Worm (Caenorhabditis elegans) whole organism, early embryonic: ENCODE results near the gene K09D9.1.

Source experiments
- B0310.2 ChIP-seq: sonication (generic microtip); optimal IDR thresholded peaks from 2 replicates; lab custom pipeline; 2016; ENCODE audit warnings: mild to moderate bottlenecking, missing genetic modification characterization, missing compliant biosample characterization
- F13C5.2 ChIP-seq: sonication (generic microtip); optimal IDR thresholded peaks from 2 replicates; lab custom pipeline; 2017; ENCODE audit warnings: mild to moderate bottlenecking, missing genetic modification characterization, inconsistent platforms, missing compliant biosample characterization
- aly-1 ChIP-seq: sonication (generic microtip); optimal IDR thresholded peaks from 2 replicates; lab custom pipeline; 2016; ENCODE audit warnings: missing genetic modification characterization, missing compliant biosample characterization
- ama-1 ChIP-seq: fragments of 150-350 bp; optimal IDR thresholded peaks from 2 replicates; lab custom pipeline; 2014
- ceh-13 ChIP-seq: fragments of 200-800 bp; sonication (Bioruptor generic); optimal IDR thresholded peaks from 2 replicates; lab custom pipeline; 2018; ENCODE audit warnings: mild to moderate bottlenecking, missing genetic modification characterization, missing compliant biosample characterization
- ceh-36 ChIP-seq: sonication (generic microtip); optimal IDR thresholded peaks from 2 replicates; lab custom pipeline; 2016; ENCODE audit warnings: missing genetic modification characterization, inconsistent platforms, missing compliant biosample characterization
- ets-7 ChIP-seq: sonication (generic microtip); optimal IDR thresholded peaks from 2 replicates; lab custom pipeline; 2016; ENCODE audit warnings: missing genotype, missing genetic modification characterization, missing compliant biosample characterization
- hmg-4 ChIP-seq: fragments of 200-800 bp; sonication (Bioruptor generic); optimal IDR thresholded peaks from 2 replicates; lab custom pipeline; 2018; ENCODE audit warnings: mild to moderate bottlenecking, missing genetic modification characterization, missing compliant biosample characterization
- hnd-1 ChIP-seq: sonication (generic microtip); optimal IDR thresholded peaks from 2 replicates; lab custom pipeline; 2016; ENCODE audit warnings: missing genetic modification characterization, missing compliant biosample characterization
- pes-1 ChIP-seq: fragments of 200-800 bp; sonication (Bioruptor generic); IDR thresholded peaks from 2 replicates; pipeline ENCODE4 v1.3.6; 2022; ENCODE audit warnings: missing genetic modification reagents, missing genetic modification characterization, missing compliant biosample characterization
- scrt-1 ChIP-seq: fragments of 200-800 bp; sonication (Bioruptor generic); IDR thresholded peaks from 2 replicates; pipeline ENCODE4 v1.3.6; 2022; ENCODE audit warnings: missing genetic modification characterization, missing compliant biosample characterization
- sea-1 ChIP-seq: fragments of 200-800 bp; sonication (Bioruptor generic); conservative IDR thresholded peaks from 2 replicates; pipeline ENCODE4 v1.3.6; 2022; ENCODE audit warnings: missing genetic modification characterization, missing compliant biosample characterization
- tbx-11 ChIP-seq: fragments of 200-800 bp; sonication (Bioruptor generic); IDR thresholded peaks from 2 replicates; pipeline ENCODE4 v1.3.6; 2022; ENCODE audit warnings: missing genetic modification characterization, missing compliant biosample characterization
- tbx-37 ChIP-seq: fragments of 200-800 bp; sonication (Bioruptor generic); conservative IDR thresholded peaks from 2 replicates; pipeline ENCODE4 v1.3.6; 2022; ENCODE audit warnings: missing genetic modification reagents, missing genetic modification characterization, missing compliant biosample characterization
- tra-4 ChIP-seq: sonication (generic microtip); optimal IDR thresholded peaks from 2 replicates; lab custom pipeline; 2017; ENCODE audit warnings: missing genetic modification characterization, missing compliant biosample characterization

Gene K09D9.1

DNA sequence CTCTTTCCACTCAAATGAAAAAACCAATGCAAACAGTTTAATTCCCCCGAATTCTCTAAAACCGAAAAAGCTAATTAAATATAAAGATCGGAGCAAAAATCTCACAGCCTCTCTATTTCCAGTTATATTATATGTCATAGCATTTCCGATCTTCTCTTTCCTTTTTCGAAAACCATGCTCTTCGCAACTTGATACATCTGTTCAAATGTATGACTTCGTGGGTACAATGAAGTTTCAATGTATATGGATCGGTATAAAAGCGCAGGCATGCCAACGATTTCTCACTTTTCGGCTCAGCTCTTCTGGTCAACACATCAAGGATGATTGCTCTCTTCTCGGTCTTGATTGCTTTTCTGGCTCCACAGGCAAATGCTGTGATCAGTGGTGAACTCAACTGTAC, 21.3 kb downstream of the K09D9.1 start, which contains the start of gene phat-7:
Gene phat-7, plus strand, starts transcription at position 301 of the 400 bp plus-strand sequence.
- TF ChIP-seq hmg-4 (GFP tag; lab: Kevin White, UChicago) (no peak), pes-1 (GFP tag; lab: Robert Waterston, UW) (no peak), sea-1 (GFP tag; lab: Robert Waterston, UW) (no peak), tbx-11 (GFP tag; lab: Robert Waterston, UW) (no peak), aly-1 (tag; lab: Kevin White, UChicago) (no peak), tbx-37 (GFP tag; lab: Robert Waterston, UW) (no peak)

DNA sequence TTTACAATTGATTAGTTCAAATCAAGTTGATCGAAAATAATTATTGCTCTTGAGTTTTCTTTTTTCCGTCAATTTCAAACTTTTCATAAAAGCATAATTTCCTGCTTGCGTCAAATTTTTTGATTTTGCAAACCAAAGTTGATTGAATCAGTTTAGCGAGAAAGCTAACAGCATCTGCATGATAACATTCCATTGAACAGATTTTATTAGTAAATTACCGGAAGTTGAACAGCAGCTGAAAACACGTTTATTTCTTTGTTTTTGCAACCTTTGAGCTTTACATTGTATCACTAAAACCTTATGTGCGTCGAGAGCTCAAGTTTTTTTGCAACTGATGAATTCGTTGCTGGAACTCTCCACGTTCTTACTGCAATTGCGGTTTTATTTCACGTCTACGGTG, 22.7 kb downstream of the K09D9.1 start, which contains the start of gene srh-169:
Gene srh-169, plus strand, starts transcription at position 301 of the 400 bp plus-strand sequence.
- TF ChIP-seq pes-1 (GFP tag; lab: Robert Waterston, UW), result no peak

DNA sequence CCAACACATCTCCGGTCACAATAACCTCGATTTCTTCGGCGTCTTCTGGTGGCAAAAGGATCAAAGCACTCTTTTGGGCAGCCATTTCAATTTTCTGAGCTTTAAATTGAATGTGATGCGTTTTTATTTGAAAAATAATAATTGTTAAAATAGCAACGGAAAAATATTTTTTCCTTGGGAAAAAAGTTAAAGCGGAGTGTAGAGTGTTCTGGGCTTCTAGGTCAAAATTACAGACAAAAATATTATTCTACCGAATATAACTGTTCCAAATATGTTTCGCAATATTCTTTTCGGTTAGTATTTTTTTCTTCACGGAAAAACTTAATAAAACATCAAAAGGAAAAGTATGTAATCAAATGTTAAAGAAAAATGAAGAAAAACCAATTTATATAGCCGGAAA, 30.2 kb downstream of the K09D9.1 start, which contains the start of gene djr-1.2:
Gene djr-1.2, minus strand, starts transcription at position 101 of the 400 bp plus-strand sequence.
- TF ChIP-seq tbx-37 (GFP tag; lab: Robert Waterston, UW), result no peak
- TF ChIP-seq sea-1 (GFP tag; lab: Robert Waterston, UW), result no peak
- no peak for TF ChIP-seq ceh-13 (GFP tag; lab: Kevin White, UChicago)
- no peak for TF ChIP-seq ets-7
- no peak for TF ChIP-seq ama-1 (lab: Kevin White, UChicago)
- TF ChIP-seq tbx-11 (GFP tag; lab: Robert Waterston, UW), result no peak
- TF ChIP-seq tra-4, result no peak
- TF ChIP-seq B0310.2 (tag; lab: Kevin White, UChicago), result no peak

DNA sequence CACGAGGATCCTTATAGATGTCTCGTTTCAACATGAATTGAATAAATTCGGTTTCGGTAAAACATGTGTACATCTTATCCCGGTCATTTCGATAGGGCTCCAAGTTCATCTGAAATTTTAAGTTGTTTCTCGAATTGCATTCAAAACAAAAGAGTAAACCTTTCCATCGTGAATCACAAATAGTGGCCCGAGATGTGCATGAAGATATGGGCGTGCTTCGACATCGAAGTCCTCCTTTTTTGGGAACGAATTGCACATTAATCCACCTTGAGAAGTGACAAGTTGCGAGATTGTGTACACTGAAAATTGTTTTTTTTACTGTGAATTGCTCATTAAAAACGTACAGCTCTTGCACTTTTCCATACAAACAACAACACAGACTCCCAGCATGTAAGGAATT, 31.4 kb downstream of the K09D9.1 start:
- TF ChIP-seq aly-1 (tag; lab: Kevin White, UChicago) (no peak), ceh-36 (tag; lab: Kevin White, UChicago) (no peak), pes-1 (GFP tag; lab: Robert Waterston, UW) (no peak), tbx-37 (GFP tag; lab: Robert Waterston, UW) (no peak)

DNA sequence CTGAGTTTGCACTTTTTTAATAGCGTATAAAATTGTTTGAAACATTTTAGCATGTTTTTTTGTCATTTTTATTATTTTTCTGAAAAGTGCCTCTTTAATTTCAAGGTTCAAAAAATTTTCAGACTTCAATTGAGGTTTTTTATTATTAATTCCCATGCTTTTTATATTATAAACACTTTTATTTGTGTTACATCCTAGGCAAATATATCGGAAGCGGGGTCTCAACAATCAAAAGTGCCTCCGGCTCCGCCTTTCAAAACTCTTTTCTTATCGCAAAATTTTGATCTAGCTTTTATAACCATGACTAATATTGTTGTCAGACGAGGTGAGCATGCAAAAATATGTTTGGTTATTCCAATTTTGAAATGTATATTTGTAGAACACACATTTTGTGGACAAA, 48.6 kb downstream of the K09D9.1 start, which contains the start of gene otpl-2:
Gene otpl-2, plus strand, starts transcription at position 301 of the 400 bp plus-strand sequence.
- TF ChIP-seq ama-1 (lab: Kevin White, UChicago), result no peak
- TF ChIP-seq aly-1 (tag; lab: Kevin White, UChicago), result no peak
- TF ChIP-seq pes-1 (GFP tag; lab: Robert Waterston, UW), result no peak
- TF ChIP-seq tbx-11 (GFP tag; lab: Robert Waterston, UW), result no peak
- no peak for TF ChIP-seq hmg-4 (GFP tag; lab: Kevin White, UChicago)
- TF ChIP-seq hnd-1 (tag; lab: Kevin White, UChicago), result no peak
- TF ChIP-seq F13C5.2, result no peak
- TF ChIP-seq sea-1 (GFP tag; lab: Robert Waterston, UW), result no peak
- TF ChIP-seq scrt-1 (GFP tag; lab: Robert Waterston, UW), result no peak
- no peak for TF ChIP-seq ceh-13 (GFP tag; lab: Kevin White, UChicago)
- TF ChIP-seq B0310.2 (tag; lab: Kevin White, UChicago), result no peak
- no peak for TF ChIP-seq ceh-36 (tag; lab: Kevin White, UChicago)
- TF ChIP-seq tbx-37 (GFP tag; lab: Robert Waterston, UW), result no peak
